Worm (Caenorhabditis elegans): ENCODE results near the gene C28H8.5.

DNA sequence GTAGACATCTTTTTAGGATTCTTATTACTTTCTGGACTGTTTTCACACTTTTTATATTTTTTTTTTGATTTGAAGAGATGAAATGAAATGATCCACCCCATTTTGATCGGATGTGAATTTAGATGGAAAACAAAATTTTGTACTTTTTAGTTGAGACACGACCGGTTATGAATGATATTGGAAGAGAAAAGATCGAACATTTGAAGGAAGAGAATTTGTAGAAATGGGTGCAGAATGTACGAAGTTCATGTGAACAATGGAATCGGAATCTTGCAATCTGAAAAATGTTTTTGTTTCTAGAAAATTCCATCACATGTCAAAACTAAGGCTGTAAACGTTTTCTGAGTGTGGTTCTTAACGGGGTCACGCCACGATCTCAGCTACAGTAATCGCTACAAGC, 1.3 kb upstream of the C28H8.5 start, which contains the start of gene F01F1.14:
- no peak for TF ChIP-seq W03F9.2 (tag; optimal IDR thresholded peaks at IDR 0.05)
- no peak for TF ChIP-seq dao-5 (tag; optimal IDR thresholded peaks at IDR 0.05)
